Worm (Caenorhabditis elegans): Measurements from ENCODE around the gene nspg-8.
A peak's percentile ranks its signal among the peaks of the same experiment; 100 is the strongest.

The nspg-8 gene

DNA sequence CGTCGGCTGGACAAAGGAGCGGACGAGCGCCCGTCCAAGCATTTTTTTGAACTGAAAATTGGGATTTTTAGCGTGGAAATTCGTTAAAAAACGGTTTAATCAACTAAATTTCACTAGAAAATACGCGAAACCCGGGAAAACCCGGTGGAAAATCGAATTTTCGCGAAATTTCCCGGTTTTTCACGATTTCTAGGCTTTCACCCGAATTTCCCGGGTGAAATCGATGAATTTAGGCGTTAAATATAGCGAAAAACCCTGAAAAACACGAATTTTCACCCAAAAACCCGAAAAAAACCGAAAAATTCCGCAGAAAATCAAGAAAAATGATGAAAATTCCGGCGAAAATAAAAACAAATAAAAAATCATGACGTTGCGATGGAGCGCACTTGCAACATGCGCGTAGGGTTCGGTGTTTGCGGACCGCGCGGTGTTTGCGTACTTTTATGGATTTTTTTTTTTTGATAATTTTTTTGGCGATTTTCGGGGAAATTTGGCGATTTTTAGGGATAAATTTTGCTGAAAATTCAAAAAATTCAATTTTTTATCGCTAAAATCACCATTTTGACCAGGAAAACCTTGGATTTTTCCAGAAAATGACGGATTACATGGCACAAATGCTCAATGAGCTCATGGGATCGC, 20.2 kb downstream of the nspg-8 start, which contains the start of the genes mrpl-45 and Y119D3B.12 (continued):
- no peak for TF ChIP-seq ztf-6 (GFP tag; IDR thresholded peaks at IDR 0.05)
- no peak for TF ChIP-seq nhr-27 (tag; optimal IDR thresholded peaks at IDR 0.05)
- no peak for TF ChIP-seq T26A5.8 (tag; optimal IDR thresholded peaks at IDR 0.05)
- no peak for TF ChIP-seq Y79H2A.3 (GFP tag; conservative IDR thresholded peaks at IDR 0.05)
- TF ChIP-seq nhr-179 (tag; optimal IDR thresholded peaks at IDR 0.05) = no peak
- TF ChIP-seq ceh-58 (GFP tag; IDR thresholded peaks at IDR 0.05) = no peak
- TF ChIP-seq let-607 (tag; optimal IDR thresholded peaks at IDR 0.05) = no peak
- no peak for TF ChIP-seq hlh-26 (GFP tag; conservative IDR thresholded peaks at IDR 0.05)
- TF ChIP-seq nfya-2 (GFP tag; IDR thresholded peaks at IDR 0.05) = no peak
- no peak for TF ChIP-seq madf-10 (tag; optimal IDR thresholded peaks at IDR 0.05)
- TF ChIP-seq Y53F4B.3 (GFP tag; IDR thresholded peaks at IDR 0.05) = no peak
- TF ChIP-seq tbp1 (GFP tag; optimal IDR thresholded peaks at IDR 0.05) = peak; percentile 39
- peak; percentile 5 for TF ChIP-seq dpl-1 (GFP tag; optimal IDR thresholded peaks at IDR 0.05)
- peak; percentile 63 for TF ChIP-seq snpc-1.3 (tag; optimal IDR thresholded peaks at IDR 0.05; ENCODE audit: insufficient read depth)
- no peak for TF ChIP-seq sdz-38 (tag; optimal IDR thresholded peaks at IDR 0.05)
- TF ChIP-seq snpc-3.4 (tag; optimal IDR thresholded peaks at IDR 0.05) = peak; percentile 43
- no peak for TF ChIP-seq B0035.1 (tag; optimal IDR thresholded peaks at IDR 0.05)
- TF ChIP-seq F10E7.11 (tag; optimal IDR thresholded peaks at IDR 0.05) = no peak
- TF ChIP-seq bed-1 (GFP tag; IDR thresholded peaks at IDR 0.05) = no peak
- no peak for TF ChIP-seq egrh-3 (GFP tag; IDR thresholded peaks at IDR 0.05)
- TF ChIP-seq snpc-1.1 (tag; optimal IDR thresholded peaks at IDR 0.05; ENCODE audit: insufficient read depth) = no peak
- peak; percentile 71 for TF ChIP-seq nfyb-1 (GFP tag; IDR thresholded peaks at IDR 0.05)
- no peak for TF ChIP-seq chd-7 (tag; optimal IDR thresholded peaks at IDR 0.05)
- TF ChIP-seq nfya-1 (tag; optimal IDR thresholded peaks at IDR 0.05; ENCODE audit: borderline replicate concordance, insufficient read depth) = no peak
- TF ChIP-seq ztf-3 (GFP tag; optimal IDR thresholded peaks at IDR 0.05) = no peak
- TF ChIP-seq hlh-12 (tag; optimal IDR thresholded peaks at IDR 0.05) = no peak
- peak; percentile 77 for TF ChIP-seq dox-1 (GFP tag; IDR thresholded peaks at IDR 0.05)
- no peak for TF ChIP-seq sptf-2 (GFP tag; optimal IDR thresholded peaks at IDR 0.05)
- 0 out of 2 replicates have a peak, but pooled peaks have one; percentile 16 for TF ChIP-seq ceh-91 (GFP tag; IDR thresholded peaks at IDR 0.05)
- 0 out of 2 replicates have a peak, but pooled peaks have one; percentile 15 for TF ChIP-seq lir-1 (GFP tag; conservative IDR thresholded peaks at IDR 0.05)
- TF ChIP-seq egl-44 (GFP tag; IDR thresholded peaks at IDR 0.05) = no peak
- TF ChIP-seq rpc-1 (optimal IDR thresholded peaks at IDR 0.05) = no peak
- no peak for TF ChIP-seq rpc-1 (tag; optimal IDR thresholded peaks at IDR 0.05)
- no peak for TF ChIP-seq madf-8 (GFP tag; conservative IDR thresholded peaks at IDR 0.05)
- TF ChIP-seq pha-4 (tag; optimal IDR thresholded peaks at IDR 0.05) = no peak
- peak; percentile 99 for TF ChIP-seq mcd-1 (GFP tag; IDR thresholded peaks at IDR 0.05)
- no peak for TF ChIP-seq F57A8.1 (GFP tag; optimal IDR thresholded peaks at IDR 0.05)
- no peak for TF ChIP-seq C06A6.2 (GFP tag; conservative IDR thresholded peaks at IDR 0.05)
- peak; percentile 50 for TF ChIP-seq ceh-27 (GFP tag; optimal IDR thresholded peaks at IDR 0.05)
- no peak for TF ChIP-seq hrde-1 (tag; optimal IDR thresholded peaks at IDR 0.05; ENCODE audit: borderline replicate concordance)
- no peak for TF ChIP-seq ztf-25 (GFP tag; IDR thresholded peaks at IDR 0.05)
